Fruit fly (Drosophila melanogaster) whole organism, embryonic: ENCODE data around the gene Spc105R.
A peak's percentile ranks its signal among the peaks of the same experiment; 100 is the strongest.

Experiments
- Adf1 ChIP-seq: fragments of 200-800 bp; sonication (Bioruptor generic); IDR thresholded peaks from 2 replicates; pipeline ENCODE4 v1.3.6; 2022; ENCODE audit warnings: missing biosample characterization, missing genetic modification characterization
- Blimp-1 ChIP-seq: fragments of 200-800 bp; sonication (Bioruptor generic); optimal IDR thresholded peaks from 3 replicates; lab custom pipeline; 2018; ENCODE audit warnings: missing biosample characterization, missing genetic modification characterization, mild to moderate bottlenecking, moderate library complexity, missing genetic modification reagents
- CG1024 ChIP-seq: fragments of 200-800 bp; sonication (Bioruptor generic); IDR thresholded peaks from 2 replicates; pipeline ENCODE4 v1.3.6; 2022; ENCODE audit warnings: missing biosample characterization, missing genetic modification characterization
- CG10274 ChIP-seq: fragments of 200-800 bp; sonication (Bioruptor generic); optimal IDR thresholded peaks from 3 replicates; lab custom pipeline; 2017; ENCODE audit warnings: missing biosample characterization, mild to moderate bottlenecking, missing genetic modification characterization
- CG10979 ChIP-seq: fragments of 200-800 bp; sonication (Bioruptor generic); optimal IDR thresholded peaks from 2 replicates; lab custom pipeline; 2018; ENCODE audit warnings: missing biosample characterization, mild to moderate bottlenecking, missing genetic modification characterization, moderate library complexity
- CG12104 ChIP-seq: fragments of 200-800 bp; sonication (Bioruptor generic); optimal IDR thresholded peaks from 3 replicates; lab custom pipeline; 2016; ENCODE audit warnings: missing biosample characterization, missing genetic modification characterization
- CG13624 ChIP-seq: fragments of 200-800 bp; sonication (Bioruptor generic); optimal IDR thresholded peaks from 2 replicates; lab custom pipeline; 2016; ENCODE audit warnings: missing biosample characterization, missing genetic modification characterization
- CG1529 ChIP-seq: fragments of 200-800 bp; sonication (Bioruptor generic); optimal IDR thresholded peaks from 3 replicates; lab custom pipeline; 2018; ENCODE audit warnings: missing biosample characterization, missing genetic modification characterization
- CG15514 ChIP-seq: fragments of 200-800 bp; sonication (Bioruptor generic); optimal IDR thresholded peaks from 3 replicates; lab custom pipeline; 2017; ENCODE audit warnings: missing biosample characterization, missing genetic modification characterization, mild to moderate bottlenecking, moderate library complexity, missing genetic modification reagents
- CG17361 ChIP-seq: fragments of 200-800 bp; sonication (Bioruptor generic); IDR thresholded peaks from 3 replicates; pipeline ENCODE4 v1.3.6; 2022; ENCODE audit warnings: missing biosample characterization, missing genetic modification characterization
- CG17568 ChIP-seq: fragments of 200-800 bp; sonication (Bioruptor generic); optimal IDR thresholded peaks from 2 replicates; lab custom pipeline; 2018; ENCODE audit warnings: missing biosample characterization, mild to moderate bottlenecking, missing genetic modification characterization, moderate library complexity
- CG18619 ChIP-seq: fragments of 200-800 bp; sonication (Bioruptor generic); optimal IDR thresholded peaks from 3 replicates; lab custom pipeline; 2017; ENCODE audit warnings: missing biosample characterization, mild to moderate bottlenecking, missing genetic modification characterization
- CG4328 ChIP-seq: fragments of 200-800 bp; sonication (Bioruptor generic); optimal IDR thresholded peaks from 3 replicates; lab custom pipeline; 2017; ENCODE audit warnings: missing biosample characterization, missing genetic modification reagents, missing genetic modification characterization
- CG43689 ChIP-seq: fragments of 200-800 bp; sonication (Bioruptor generic); IDR thresholded peaks from 2 replicates; pipeline ENCODE4 v1.3.6; 2022; ENCODE audit warnings: missing biosample characterization, missing genetic modification characterization
- CG6689 ChIP-seq: fragments of 200-800 bp; sonication (Bioruptor generic); IDR thresholded peaks from 2 replicates; pipeline ENCODE4 v1.3.6; 2022; ENCODE audit warnings: missing biosample characterization, missing genetic modification characterization
- CG7271 ChIP-seq: fragments of 200-800 bp; sonication (Bioruptor generic); optimal IDR thresholded peaks from 2 replicates; lab custom pipeline; 2018; ENCODE audit warnings: missing biosample characterization, mild to moderate bottlenecking, missing genetic modification characterization, moderate library complexity
- CG7745 ChIP-seq: fragments of 200-800 bp; sonication (Bioruptor generic); optimal IDR thresholded peaks from 2 replicates; lab custom pipeline; 2018; ENCODE audit warnings: missing biosample characterization, mild to moderate bottlenecking, missing genetic modification characterization, moderate library complexity
- CG9932 ChIP-seq: fragments of 200-800 bp; sonication (Bioruptor generic); IDR thresholded peaks from 2 replicates; pipeline ENCODE4 v1.3.6; 2022; ENCODE audit warnings: missing biosample characterization, missing genetic modification characterization
- Dad ChIP-seq: fragments of 200-800 bp; sonication (Bioruptor generic); optimal IDR thresholded peaks from 3 replicates; lab custom pipeline; 2016; ENCODE audit warnings: missing biosample characterization, missing genetic modification characterization
- Fer2 ChIP-seq: fragments of 200-800 bp; sonication (Bioruptor generic); optimal IDR thresholded peaks from 2 replicates; lab custom pipeline; 2018; ENCODE audit warnings: missing biosample characterization, mild to moderate bottlenecking, missing genetic modification characterization, moderate library complexity
- Gsc ChIP-seq: fragments of 200-800 bp; sonication (Bioruptor generic); IDR thresholded peaks from 2 replicates; pipeline ENCODE4 v1.3.6; 2022; ENCODE audit warnings: missing biosample characterization, missing genetic modification characterization
- NK7.1 ChIP-seq: fragments of 200-800 bp; sonication (Bioruptor generic); optimal IDR thresholded peaks from 3 replicates; lab custom pipeline; 2016; ENCODE audit warnings: missing biosample characterization, missing genetic modification characterization
- Nf-YB ChIP-seq: fragments of 200-800 bp; sonication (Bioruptor generic); optimal IDR thresholded peaks from 3 replicates; lab custom pipeline; 2019; ENCODE audit warnings: missing biosample characterization, mild to moderate bottlenecking, missing genetic modification characterization, moderate library complexity
- Oli ChIP-seq: fragments of 200-800 bp; sonication (Bioruptor generic); optimal IDR thresholded peaks from 2 replicates; lab custom pipeline; 2018; ENCODE audit warnings: missing biosample characterization, mild to moderate bottlenecking, missing genetic modification characterization, moderate library complexity
- Poxn ChIP-seq: fragments of 200-800 bp; sonication (Bioruptor generic); IDR thresholded peaks from 2 replicates; pipeline ENCODE4 v1.3.6; 2022; ENCODE audit warnings: missing biosample characterization, missing genetic modification characterization
- Ravus ChIP-seq: fragments of 200-800 bp; sonication (Bioruptor generic); IDR thresholded peaks from 2 replicates; pipeline ENCODE4 v1.3.6; 2022; ENCODE audit warnings: missing biosample characterization, missing genetic modification characterization
- Sry-δ ChIP-seq: fragments of 200-800 bp; sonication (Bioruptor generic); optimal IDR thresholded peaks from 2 replicates; lab custom pipeline; 2016; ENCODE audit warnings: missing biosample characterization, missing genetic modification characterization
- Vsx1 ChIP-seq: fragments of 200-800 bp; sonication (Bioruptor generic); optimal IDR thresholded peaks from 2 replicates; lab custom pipeline; 2017; ENCODE audit warnings: missing biosample characterization, mild to moderate bottlenecking, missing genetic modification characterization, missing genetic modification reagents
- amos ChIP-seq: fragments of 200-800 bp; sonication (Bioruptor generic); IDR thresholded peaks from 2 replicates; pipeline ENCODE4 v1.3.6; 2022; ENCODE audit warnings: missing biosample characterization, missing genetic modification characterization; ENCODE audit not compliant: partially characterized antibody
- aop ChIP-seq: fragments of 200-800 bp; sonication (Bioruptor generic); IDR thresholded peaks from 2 replicates; pipeline ENCODE4 v1.3.6; 2022; ENCODE audit warnings: missing biosample characterization, missing genetic modification characterization
- ase ChIP-seq: fragments of 200-800 bp; sonication (Bioruptor generic); IDR thresholded peaks from 3 replicates; pipeline ENCODE4 v1.3.6; 2022; ENCODE audit warnings: missing biosample characterization, missing genetic modification characterization
- ato ChIP-seq: fragments of 200-800 bp; sonication (Bioruptor generic); IDR thresholded peaks from 2 replicates; pipeline ENCODE4 v1.3.6; 2022; ENCODE audit warnings: missing biosample characterization, missing genetic modification characterization; ENCODE audit not compliant: partially characterized antibody
- chif ChIP-seq, 2 experiments: fragments of 200-800 bp; sonication (Bioruptor generic); optimal IDR thresholded peaks; 3 replicates each; lab custom pipeline; 2016; ENCODE audit warnings: missing biosample characterization in 2 of 2, missing genetic modification characterization in 2 of 2
- eyg ChIP-seq: fragments of 200-800 bp; sonication (Bioruptor generic); optimal IDR thresholded peaks from 3 replicates; lab custom pipeline; 2016; ENCODE audit warnings: missing biosample characterization, missing genetic modification characterization
- gfzf ChIP-seq: fragments of 200-800 bp; sonication (Bioruptor generic); optimal IDR thresholded peaks from 2 replicates; lab custom pipeline; 2016; ENCODE audit warnings: missing biosample characterization, mild to moderate bottlenecking, missing genetic modification characterization, moderate library complexity
- gsb ChIP-seq: fragments of 200-800 bp; sonication (Bioruptor generic); IDR thresholded peaks from 2 replicates; pipeline ENCODE4 v1.3.6; 2022; ENCODE audit warnings: missing biosample characterization, missing genetic modification characterization
- kni ChIP-seq: fragments of 200-800 bp; sonication (Bioruptor generic); optimal IDR thresholded peaks from 3 replicates; lab custom pipeline; 2017; ENCODE audit warnings: mild to moderate bottlenecking, missing biosample characterization, missing genetic modification reagents, missing genetic modification characterization
- mam ChIP-seq: fragments of 200-800 bp; sonication (Bioruptor generic); optimal IDR thresholded peaks from 3 replicates; lab custom pipeline; 2016; ENCODE audit warnings: missing biosample characterization, missing genetic modification characterization
- prd ChIP-seq, 3 experiments: fragments of >200 bp in 2 of 3; fragments of 200-800 bp in 1 of 3; sonication (Bioruptor generic) in 1 of 3; optimal IDR thresholded peaks in 2 of 3; IDR thresholded peaks in 1 of 3; 2 replicates in 2 of 3; 3 replicates in 1 of 3; pipeline versions ENCODE4 v1.3.6 to Lab custom; 2017 to 2022; ENCODE audit warnings: missing biosample characterization in 1 of 3, missing genetic modification characterization in 1 of 3
- pzg ChIP-seq: fragments of 200-800 bp; sonication (Bioruptor generic); optimal IDR thresholded peaks from 3 replicates; lab custom pipeline; 2018; ENCODE audit warnings: missing biosample characterization, mild to moderate bottlenecking, missing genetic modification characterization, moderate library complexity
- ro ChIP-seq: fragments of 200-800 bp; sonication (Bioruptor generic); IDR thresholded peaks from 2 replicates; pipeline ENCODE4 v1.3.6; 2022; ENCODE audit warnings: missing biosample characterization, missing genetic modification characterization
- sc ChIP-seq, 3 experiments: fragments of >200 bp in 2 of 3; fragments of 200-800 bp in 1 of 3; sonication (Bioruptor generic) in 1 of 3; optimal IDR thresholded peaks; 2 replicates in 2 of 3; 3 replicates in 1 of 3; lab custom pipeline; 2017; ENCODE audit warnings: mild to moderate bottlenecking in 1 of 3, missing biosample characterization in 1 of 3, missing genetic modification characterization in 1 of 3, missing genetic modification reagents in 1 of 3
- shn ChIP-seq: fragments of 200-800 bp; sonication (Bioruptor generic); optimal IDR thresholded peaks from 3 replicates; lab custom pipeline; 2016; ENCODE audit warnings: missing biosample characterization, missing genetic modification characterization
- slbo ChIP-seq: fragments of 200-800 bp; sonication (Bioruptor generic); IDR thresholded peaks from 2 replicates; pipeline ENCODE4 v1.3.6; 2022; ENCODE audit warnings: missing biosample characterization, missing genetic modification characterization
- stc ChIP-seq: fragments of 200-800 bp; sonication (Bioruptor generic); IDR thresholded peaks from 2 replicates; pipeline ENCODE4 v1.3.6; 2022; ENCODE audit warnings: missing biosample characterization, missing genetic modification characterization
- unpg ChIP-seq: fragments of 200-800 bp; sonication (Bioruptor generic); optimal IDR thresholded peaks from 3 replicates; lab custom pipeline; 2018; ENCODE audit warnings: missing biosample characterization, mild to moderate bottlenecking, missing genetic modification characterization, moderate library complexity
- wor ChIP-seq: fragments of 200-800 bp; sonication (Bioruptor generic); IDR thresholded peaks from 2 replicates; pipeline ENCODE4 v1.3.6; 2022; ENCODE audit warnings: missing biosample characterization, missing genetic modification characterization
- zfh2 ChIP-seq: fragments of 200-800 bp; sonication (Bioruptor generic); optimal IDR thresholded peaks from 2 replicates; lab custom pipeline; 2016; ENCODE audit warnings: missing biosample characterization, missing genetic modification characterization

Spc105R gene

DNA sequence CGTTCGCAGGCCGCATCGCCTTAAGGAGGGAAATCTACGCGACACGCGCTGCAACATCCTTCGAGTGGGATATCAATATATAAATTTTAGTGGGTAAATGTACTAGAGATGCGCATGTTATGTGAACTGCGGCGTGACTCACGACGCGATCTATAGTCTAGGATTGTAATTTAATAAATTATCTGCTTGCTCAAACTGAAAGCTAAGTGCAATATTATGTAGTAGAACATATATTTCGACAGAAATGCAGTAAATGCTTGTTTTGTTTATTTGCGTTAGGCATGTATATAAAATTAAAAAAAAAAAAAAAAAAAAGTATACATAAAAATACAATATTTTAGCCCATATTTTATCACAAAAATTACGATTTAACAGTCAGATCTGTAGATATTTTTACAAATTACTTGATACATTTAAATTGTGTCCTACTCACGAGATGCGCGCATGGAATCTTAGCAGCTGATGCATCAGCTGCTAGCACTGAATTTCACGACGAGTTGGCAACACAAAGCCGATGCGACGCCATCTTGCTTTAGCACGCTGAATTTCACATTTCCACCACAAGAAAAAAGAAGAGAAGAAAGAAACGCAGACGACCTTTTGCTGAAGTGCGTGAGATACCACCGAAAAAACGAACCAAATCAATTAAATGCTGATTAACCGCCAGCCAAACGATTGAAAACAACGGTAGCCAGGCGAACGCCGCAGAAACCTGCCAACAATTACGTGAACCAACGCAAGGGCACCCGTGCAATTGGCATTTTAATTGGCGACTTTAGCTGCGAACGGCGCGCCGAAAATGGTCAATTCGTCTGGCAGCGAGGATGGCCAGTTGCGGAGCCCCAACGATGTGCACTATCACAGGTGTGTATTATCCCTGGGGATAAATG, 29.0 kb upstream of the Spc105R start, which contains the start of the genes CG4042 and Pitslre (continued):
- TF ChIP-seq CG13624 (GFP tag; lab: Kevin White, UChicago) (no peak), prd (optimal IDR thresholded peaks at IDR 0.05; lab: Kevin White, UChicago) (no peak), prd (GFP tag; IDR thresholded peaks at IDR 0.05; lab: Robert Waterston, UW) (no peak), Sry-δ (GFP tag; lab: Kevin White, UChicago) (peak; percentile 55), Fer2 (tag; lab: Kevin White, UChicago) (no peak), Gsc (GFP tag; lab: Robert Waterston, UW) (no peak), Blimp-1 (GFP tag; lab: Kevin White, UChicago) (peak; percentile 21), sc (optimal IDR thresholded peaks at IDR 0.05; lab: Kevin White, UChicago) (no peak), sc (GFP tag; optimal IDR thresholded peaks at IDR 0.05; lab: Kevin White, UChicago) (no peak), pzg (GFP tag; lab: Kevin White, UChicago) (peak; percentile 31), gsb (GFP tag; lab: Robert Waterston, UW) (no peak), CG17568 (GFP tag; lab: Kevin White, UChicago) (no peak), Dad (GFP tag; lab: Kevin White, UChicago) (no peak), CG12104 (GFP tag; lab: Kevin White, UChicago) (peak; percentile 38), ato (GFP tag; lab: Robert Waterston, UW) (peak; percentile 21; the same call in 1 of the 2 replicates), Nf-YB (GFP tag; lab: Kevin White, UChicago) (no peak), chif (GFP tag; optimal IDR thresholded peaks at IDR 0.05; lab: Kevin White, UChicago) (no peak), CG7745 (tag; lab: Kevin White, UChicago) (no peak), CG4328 (GFP tag; lab: Kevin White, UChicago) (no peak), zfh2 (no peak), CG7271 (no peak), CG1529 (GFP tag; lab: Kevin White, UChicago) (no peak), CG9932 (GFP tag; lab: Robert Waterston, UW) (peak; percentile 38; the same call in 1 of the 2 replicates), NK7.1 (GFP tag; lab: Kevin White, UChicago) (no peak), eyg (GFP tag; lab: Kevin White, UChicago) (no peak), stc (GFP tag; lab: Robert Waterston, UW) (no peak), ro (GFP tag; lab: Robert Waterston, UW) (no peak), wor (GFP tag; lab: Robert Waterston, UW) (no peak), CG1024 (GFP tag; lab: Robert Waterston, UW) (no peak), shn (GFP tag; lab: Kevin White, UChicago) (peak; percentile 19), aop (GFP tag; lab: Robert Waterston, UW) (no peak), Adf1 (GFP tag; lab: Robert Waterston, UW) (peak; percentile 28; the same call in 1 of the 2 replicates), CG18619 (GFP tag; lab: Kevin White, UChicago) (peak; percentile 14), ase (GFP tag; lab: Robert Waterston, UW) (0 out of 3 replicates have a peak, but pooled peaks have one; percentile 14), kni (no peak), unpg (peak; percentile 7), Poxn (GFP tag; lab: Robert Waterston, UW) (no peak), mam (GFP tag; lab: Kevin White, UChicago) (peak; percentile 53), slbo (peak; percentile 44), CG10979 (tag; lab: Kevin White, UChicago) (peak; percentile 10), CG6689 (peak; percentile 65), CG17361 (no peak), Ravus (GFP tag; lab: Robert Waterston, UW) (no peak), Oli (peak; percentile 28), amos (GFP tag; lab: Robert Waterston, UW) (peak; percentile 55), gfzf (GFP tag; lab: Kevin White, UChicago) (no peak), Vsx1 (GFP tag; lab: Kevin White, UChicago) (no peak), CG15514 (GFP tag; lab: Kevin White, UChicago) (peak; percentile 22), CG43689 (GFP tag; lab: Robert Waterston, UW) (no peak), CG10274 (GFP tag; lab: Kevin White, UChicago) (no peak)
